Worm (Caenorhabditis elegans) whole organism, L2 larva: ENCODE measurements around the gene ddl-1.

Source experiments
- R02D3.7 ChIP-seq: fragments of 150-350 bp; optimal IDR thresholded peaks from 2 replicates; lab custom pipeline; 2014; ENCODE audit warnings: missing biosample characterization, missing genetic modification characterization
- ZK546.5 ChIP-seq: sonication (generic microtip); optimal IDR thresholded peaks from 2 replicates; lab custom pipeline; 2017; ENCODE audit warnings: missing biosample characterization, missing genetic modification characterization
- blmp-1 ChIP-seq: sonication (generic microtip); optimal IDR thresholded peaks from 2 replicates; lab custom pipeline; 2017; ENCODE audit warnings: missing genetic modification characterization, mild to moderate bottlenecking, missing compliant biosample characterization, antibody characterized with exemption, moderate library complexity; ENCODE audit not compliant: insufficient read depth
- ceh-82 ChIP-seq: fragments of 150-350 bp; optimal IDR thresholded peaks from 2 replicates; lab custom pipeline; 2014; ENCODE audit warnings: missing biosample characterization, missing genetic modification characterization
- elt-3 ChIP-seq: sonication (generic microtip); optimal IDR thresholded peaks from 2 replicates; lab custom pipeline; 2017; ENCODE audit warnings: missing biosample characterization, missing genetic modification characterization
- gmeb-1 ChIP-seq: fragments of 150-350 bp; optimal IDR thresholded peaks from 2 replicates; lab custom pipeline; 2014; ENCODE audit warnings: missing biosample characterization, missing genetic modification characterization
- lin-11 ChIP-seq: fragments of 150-350 bp; sonication (generic microtip); optimal IDR thresholded peaks from 2 replicates; lab custom pipeline; 2014; ENCODE audit warnings: missing biosample characterization, missing genetic modification characterization, inconsistent platforms, mixed read lengths
- nhr-11 ChIP-seq: fragments of 150-350 bp; optimal IDR thresholded peaks from 2 replicates; lab custom pipeline; 2014; ENCODE audit warnings: missing biosample characterization, missing genetic modification characterization
- nhr-12 ChIP-seq: fragments of 150-350 bp; optimal IDR thresholded peaks from 2 replicates; lab custom pipeline; 2014; ENCODE audit warnings: missing biosample characterization, missing genetic modification characterization
- skn-1 ChIP-seq: sonication (generic microtip); optimal IDR thresholded peaks from 2 replicates; lab custom pipeline; 2017; ENCODE audit warnings: missing biosample characterization, missing genetic modification characterization
- unc-62 ChIP-seq: fragments of 150-350 bp; optimal IDR thresholded peaks from 2 replicates; lab custom pipeline; 2014; ENCODE audit warnings: missing biosample characterization, missing genetic modification reagents, missing genetic modification characterization
- ztf-11 ChIP-seq: sonication (generic microtip); optimal IDR thresholded peaks from 2 replicates; lab custom pipeline; 2017; ENCODE audit warnings: missing biosample characterization, missing genetic modification characterization

DNA sequence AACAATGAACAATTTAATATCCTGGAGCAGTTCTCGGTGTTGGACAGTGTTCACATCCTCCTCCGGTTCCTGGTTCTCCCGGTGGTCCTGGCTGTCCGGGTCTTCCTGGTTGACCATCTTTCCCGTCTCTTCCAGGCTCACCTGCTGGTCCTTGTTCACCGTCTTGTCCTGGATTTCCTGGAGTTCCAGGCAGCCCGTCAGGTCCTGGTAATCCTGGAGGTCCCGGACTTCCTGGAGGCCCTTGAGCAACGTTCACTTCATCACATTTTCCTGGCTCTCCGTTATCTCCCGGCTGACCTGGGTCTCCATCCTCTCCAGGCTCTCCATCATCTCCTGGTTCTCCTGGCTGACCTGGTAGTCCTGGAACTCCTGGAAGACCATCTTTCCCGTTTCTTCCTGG lies 3.3 kb upstream of the ddl-1 start:
- no peak for TF ChIP-seq elt-3 (tag; lab: Kevin White, UChicago)
- TF ChIP-seq R02D3.7 (tag; lab: Kevin White, UChicago), result no peak
- no peak for TF ChIP-seq ceh-82
- no peak for TF ChIP-seq unc-62 (GFP tag; lab: Kevin White, UChicago)
- TF ChIP-seq skn-1 (tag; lab: Kevin White, UChicago), result no peak
- no peak for TF ChIP-seq gmeb-1 (tag; lab: Kevin White, UChicago)
- no peak for TF ChIP-seq nhr-12 (tag; lab: Kevin White, UChicago)
- TF ChIP-seq blmp-1 (tag; lab: Kevin White, UChicago), result no peak
- TF ChIP-seq nhr-11 (tag; lab: Kevin White, UChicago), result no peak
- TF ChIP-seq ZK546.5, result no peak
- no peak for TF ChIP-seq lin-11 (tag; lab: Kevin White, UChicago)
- TF ChIP-seq ztf-11 (tag; lab: Kevin White, UChicago), result no peak
